Worm (Caenorhabditis elegans): ENCODE measurements around the gene C24A3.9.

DNA sequence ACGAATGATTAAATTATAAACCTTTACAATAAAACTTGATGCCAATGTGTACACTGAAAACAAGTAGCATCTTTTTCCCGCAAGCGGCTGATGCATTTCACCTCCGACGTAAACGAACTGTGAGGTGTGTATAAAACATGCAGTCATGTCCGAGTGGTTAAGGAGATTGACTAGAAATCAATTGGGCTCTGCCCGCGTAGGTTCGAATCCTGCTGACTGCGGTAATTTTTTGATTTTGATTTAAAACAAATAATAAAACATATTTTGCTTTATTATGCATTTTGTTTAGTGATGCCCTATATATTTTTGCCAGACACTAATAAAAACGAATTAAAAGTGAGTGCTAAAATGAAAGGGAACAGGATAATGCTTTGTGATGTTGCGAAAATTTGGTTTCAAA lies 38.9 kb downstream of the C24A3.9 start:
- TF ChIP-seq rnt-1 (tag; optimal IDR thresholded peaks at IDR 0.05): no peak
- TF ChIP-seq egl-27 (tag; optimal IDR thresholded peaks at IDR 0.05): no peak
- no peak for TF ChIP-seq nhr-11 (tag; optimal IDR thresholded peaks at IDR 0.05)
- TF ChIP-seq mab-9 (GFP tag; IDR thresholded peaks at IDR 0.05): no peak

Data from whole organism, L1 larva.